Worm (Caenorhabditis elegans): Measurements from ENCODE around the gene col-145.

The col-145 gene

DNA sequence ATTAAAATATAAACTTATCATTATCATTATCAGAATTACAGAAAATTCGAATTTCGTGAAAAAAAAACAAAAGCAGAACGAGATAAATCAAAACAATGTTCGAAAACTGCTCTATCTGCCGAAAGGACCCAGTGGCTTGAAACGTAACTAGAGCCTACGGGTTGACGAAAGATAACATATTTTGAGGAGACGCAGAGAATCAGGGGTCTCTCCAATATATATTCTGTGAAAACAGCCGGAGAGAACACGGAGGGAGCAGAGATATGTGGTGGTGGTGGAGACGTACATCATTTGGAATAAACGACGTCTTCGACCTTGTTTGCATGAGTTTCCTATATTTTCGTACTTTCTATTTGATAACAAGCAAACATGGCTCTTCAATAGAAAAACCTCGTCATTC, 46.1 kb upstream of the col-145 start:
- TF ChIP-seq efl-1 (optimal IDR thresholded peaks at IDR 0.05) (no peak), efl-1 (GFP tag; optimal IDR thresholded peaks at IDR 0.05 in 1 of 2) (no peak), blmp-1 (tag; optimal IDR thresholded peaks at IDR 0.05) (peak; percentile 2), F16B12.6 (tag; optimal IDR thresholded peaks at IDR 0.05) (no peak), ets-5 (GFP tag; IDR thresholded peaks at IDR 0.05) (no peak), dsc-1 (tag; optimal IDR thresholded peaks at IDR 0.05) (no peak), nhr-71 (tag; optimal IDR thresholded peaks at IDR 0.05) (peak; percentile 20), lin-15B (tag; optimal IDR thresholded peaks at IDR 0.05) (no peak), nhr-11 (tag; optimal IDR thresholded peaks at IDR 0.05) (no peak), irx-1 (tag; optimal IDR thresholded peaks at IDR 0.05) (no peak), fkh-4 (tag; optimal IDR thresholded peaks at IDR 0.05; ENCODE audit: borderline replicate concordance) (no peak), ama-1 (optimal IDR thresholded peaks at IDR 0.05) (no peak), hpl-2 (GFP tag; optimal IDR thresholded peaks at IDR 0.05) (no peak), Y116A8C.19 (tag; optimal IDR thresholded peaks at IDR 0.05; ENCODE audit: borderline replicate concordance) (no peak), alr-1 (tag; optimal IDR thresholded peaks at IDR 0.05; ENCODE audit: borderline replicate concordance) (no peak), nhr-84 (tag; optimal IDR thresholded peaks at IDR 0.05) (no peak), aha-1 (tag; optimal IDR thresholded peaks at IDR 0.05) (no peak), elt-3 (tag; optimal IDR thresholded peaks at IDR 0.05) (no peak), lin-13 (GFP tag; optimal IDR thresholded peaks at IDR 0.05) (no peak), mdl-1 (tag; optimal IDR thresholded peaks at IDR 0.05) (no peak), zip-4 (GFP tag; optimal IDR thresholded peaks at IDR 0.05) (no peak), lsy-2 (tag; optimal IDR thresholded peaks at IDR 0.05) (peak in 1 of 2 experiments; percentile 19), snpc-4 (tag; optimal IDR thresholded peaks at IDR 0.05) (no peak), grh-1 (GFP tag; IDR thresholded peaks at IDR 0.05) (no peak), nhr-20 (tag; optimal IDR thresholded peaks at IDR 0.05) (no peak), isw-1 (GFP tag; IDR thresholded peaks at IDR 0.05) (no peak), ztf-11 (tag; optimal IDR thresholded peaks at IDR 0.05) (no peak), tlp-1 (tag; optimal IDR thresholded peaks at IDR 0.05) (no peak), hlh-4 (tag; optimal IDR thresholded peaks at IDR 0.05) (no peak), snu-23 (GFP tag; optimal IDR thresholded peaks at IDR 0.05) (peak; percentile 1), fkh-8 (tag; optimal IDR thresholded peaks at IDR 0.05) (no peak), jun-1 (tag; optimal IDR thresholded peaks at IDR 0.05) (no peak), nhr-47 (tag; optimal IDR thresholded peaks at IDR 0.05) (peak; percentile 11), lin-14 (GFP tag; optimal IDR thresholded peaks at IDR 0.05) (peak; percentile 55)

DNA sequence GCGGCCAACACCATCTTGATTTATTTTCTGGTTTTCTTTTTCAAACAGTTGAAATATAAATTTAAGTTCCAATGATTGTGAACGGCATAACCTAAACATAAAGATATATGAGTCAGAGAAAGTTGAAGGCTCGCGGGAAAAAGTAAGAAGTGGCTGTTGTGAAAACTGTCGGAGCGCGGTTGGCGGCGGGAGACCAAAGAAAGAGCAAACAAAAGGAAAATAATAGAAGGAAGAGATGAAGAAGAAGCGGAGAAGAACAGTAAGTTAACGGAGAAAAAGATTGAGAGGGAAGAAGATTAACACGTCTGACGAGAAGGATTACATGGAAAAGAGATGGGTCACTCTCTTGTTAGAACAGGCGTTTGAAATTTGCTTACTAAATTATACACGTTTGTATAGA, 44.6 kb upstream of the col-145 start, which contains the start of gene inx-10:
Gene inx-10, minus strand, starts transcription at position 101 of the 400 bp plus-strand sequence.
- TF ChIP-seq nhr-76 (tag; optimal IDR thresholded peaks at IDR 0.05) (no peak), unc-30 (tag; optimal IDR thresholded peaks at IDR 0.05) (no peak), fkh-8 (tag; optimal IDR thresholded peaks at IDR 0.05) (no peak), nhr-85 (tag) (no peak)

DNA sequence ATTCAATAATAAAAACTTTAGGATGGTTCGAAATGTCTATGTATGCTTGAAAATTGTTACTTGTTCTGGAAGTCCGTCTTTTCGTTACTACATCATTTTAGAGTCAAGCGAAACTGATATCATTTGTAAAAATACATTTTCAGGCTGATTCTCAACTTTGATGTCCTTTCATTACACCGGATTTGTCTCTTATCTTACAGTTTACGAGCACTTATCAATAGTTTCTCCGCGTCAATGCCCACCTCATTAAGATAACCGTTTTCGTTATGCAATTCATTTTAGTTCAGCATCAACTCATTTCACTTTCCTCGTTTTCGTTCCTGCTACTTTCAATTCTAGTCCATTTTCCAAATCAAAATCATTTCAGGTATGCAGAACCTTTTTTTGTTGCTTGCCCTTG, 39.9 kb upstream of the col-145 start, which contains the start of gene asp-2:
Gene asp-2, plus strand, starts transcription at position 368 of the 400 bp plus-strand sequence.
- TF ChIP-seq fos-1 (tag; optimal IDR thresholded peaks at IDR 0.05), result no peak
- TF ChIP-seq nhr-237 (tag; optimal IDR thresholded peaks at IDR 0.05), result no peak
- TF ChIP-seq sup-37 (GFP tag; optimal IDR thresholded peaks at IDR 0.05), result no peak
- no peak for TF ChIP-seq ztf-4 (tag; optimal IDR thresholded peaks at IDR 0.05)
- TF ChIP-seq ztf-11 (tag; optimal IDR thresholded peaks at IDR 0.05), result no peak
- TF ChIP-seq nhr-47 (tag; optimal IDR thresholded peaks at IDR 0.05), result no peak
- TF ChIP-seq aly-2 (tag; optimal IDR thresholded peaks at IDR 0.05), result no peak
- TF ChIP-seq ceh-90 (tag; optimal IDR thresholded peaks at IDR 0.05), result no peak
- no peak for TF ChIP-seq zip-4 (GFP tag; optimal IDR thresholded peaks at IDR 0.05)
- no peak for TF ChIP-seq ceh-8 (GFP tag; optimal IDR thresholded peaks at IDR 0.05)
- no peak for TF ChIP-seq vab-15 (tag; optimal IDR thresholded peaks at IDR 0.05)
- TF ChIP-seq irx-1 (tag; optimal IDR thresholded peaks at IDR 0.05), result no peak
- no peak for TF ChIP-seq ceh-82 (tag; optimal IDR thresholded peaks at IDR 0.05)
- TF ChIP-seq nhr-20 (tag; optimal IDR thresholded peaks at IDR 0.05), result no peak
- peak; percentile 83 for TF ChIP-seq elt-2 (tag; optimal IDR thresholded peaks at IDR 0.05)
- peak in 1 of 2 experiments; percentile 10 for TF ChIP-seq lin-35 (GFP tag; optimal IDR thresholded peaks at IDR 0.05)
- no peak for TF ChIP-seq mdl-1 (tag; optimal IDR thresholded peaks at IDR 0.05)
- TF ChIP-seq ama-1 (optimal IDR thresholded peaks at IDR 0.05), result no peak
- no peak for TF ChIP-seq nhr-71 (tag; optimal IDR thresholded peaks at IDR 0.05)
- TF ChIP-seq unc-86 (tag; optimal IDR thresholded peaks at IDR 0.05), result no peak
- no peak for TF ChIP-seq rnt-1 (tag; optimal IDR thresholded peaks at IDR 0.05)
- TF ChIP-seq F16B12.6 (tag; optimal IDR thresholded peaks at IDR 0.05), result no peak
- no peak for TF ChIP-seq efl-1 (optimal IDR thresholded peaks at IDR 0.05)
- peak in 1 of 2 experiments; percentile 49 for TF ChIP-seq efl-1 (GFP tag; optimal IDR thresholded peaks at IDR 0.05 in 1 of 2)
- TF ChIP-seq grh-1 (GFP tag; IDR thresholded peaks at IDR 0.05), result no peak
- TF ChIP-seq sox-4 (tag; optimal IDR thresholded peaks at IDR 0.05), result no peak
- no peak for TF ChIP-seq nhr-11 (tag; optimal IDR thresholded peaks at IDR 0.05)
